Fruit fly (Drosophila melanogaster): Measurements from ENCODE around the gene CG7320.

CG7320 gene

DNA sequence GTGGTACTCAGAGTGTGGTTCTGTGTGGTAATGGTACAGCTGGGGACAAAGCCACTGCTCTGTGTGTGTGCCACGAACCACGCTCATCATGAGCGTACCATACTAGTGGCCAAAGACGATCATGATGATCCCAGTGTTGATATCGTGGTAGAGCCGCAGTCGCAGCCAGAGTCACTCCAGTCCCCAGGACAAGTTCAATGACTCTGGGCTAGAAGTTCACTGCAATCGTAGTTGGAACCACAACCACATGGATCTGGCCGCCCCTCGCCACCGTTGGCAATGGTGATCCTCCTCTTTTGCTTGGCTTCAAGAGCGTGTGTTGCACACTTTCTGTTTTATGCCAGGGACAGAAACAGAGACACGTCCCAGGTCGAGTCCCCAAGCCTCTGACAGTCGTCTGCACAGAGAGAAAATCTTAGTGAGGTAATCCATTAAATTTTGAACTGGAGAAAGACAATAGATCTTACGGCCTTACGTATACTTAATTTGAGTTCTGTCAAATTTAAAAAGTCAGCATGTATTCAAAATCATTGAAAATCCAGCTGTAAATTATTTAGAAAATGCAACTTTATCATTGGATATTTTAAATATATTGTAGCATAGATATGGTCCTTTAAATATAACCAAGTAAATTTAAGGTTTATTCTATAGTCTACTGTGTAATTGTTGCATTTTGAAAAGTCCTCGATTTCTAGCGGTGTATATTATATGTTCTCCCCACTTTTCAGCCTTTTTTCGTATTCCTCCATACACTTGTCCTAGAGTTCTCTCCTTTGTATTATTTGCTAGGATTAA lies 30.8 kb downstream of the CG7320 start:
- no peak for TF ChIP-seq ttk (optimal IDR thresholded peaks at IDR 0.05)
- TF ChIP-seq insv (optimal IDR thresholded peaks at IDR 0.05): no peak
- TF ChIP-seq Sin3A (optimal IDR thresholded peaks at IDR 0.05): no peak
- TF ChIP-seq Myc (optimal IDR thresholded peaks at IDR 0.05): no peak
- TF ChIP-seq h (optimal IDR thresholded peaks at IDR 0.05): no peak
- TF ChIP-seq psq (optimal IDR thresholded peaks at IDR 0.05): no peak

- TF ChIP-seq Sin3A (optimal IDR thresholded peaks at IDR 0.05) (no peak), Myc (optimal IDR thresholded peaks at IDR 0.05) (no peak), psq (optimal IDR thresholded peaks at IDR 0.05) (no peak), insv (optimal IDR thresholded peaks at IDR 0.05) (no peak), ttk (optimal IDR thresholded peaks at IDR 0.05) (no peak), h (optimal IDR thresholded peaks at IDR 0.05) (no peak)
These were observed 31.9 kb downstream of the CG7320 start for dm6 chr3L:18232984-18233738.

DNA sequence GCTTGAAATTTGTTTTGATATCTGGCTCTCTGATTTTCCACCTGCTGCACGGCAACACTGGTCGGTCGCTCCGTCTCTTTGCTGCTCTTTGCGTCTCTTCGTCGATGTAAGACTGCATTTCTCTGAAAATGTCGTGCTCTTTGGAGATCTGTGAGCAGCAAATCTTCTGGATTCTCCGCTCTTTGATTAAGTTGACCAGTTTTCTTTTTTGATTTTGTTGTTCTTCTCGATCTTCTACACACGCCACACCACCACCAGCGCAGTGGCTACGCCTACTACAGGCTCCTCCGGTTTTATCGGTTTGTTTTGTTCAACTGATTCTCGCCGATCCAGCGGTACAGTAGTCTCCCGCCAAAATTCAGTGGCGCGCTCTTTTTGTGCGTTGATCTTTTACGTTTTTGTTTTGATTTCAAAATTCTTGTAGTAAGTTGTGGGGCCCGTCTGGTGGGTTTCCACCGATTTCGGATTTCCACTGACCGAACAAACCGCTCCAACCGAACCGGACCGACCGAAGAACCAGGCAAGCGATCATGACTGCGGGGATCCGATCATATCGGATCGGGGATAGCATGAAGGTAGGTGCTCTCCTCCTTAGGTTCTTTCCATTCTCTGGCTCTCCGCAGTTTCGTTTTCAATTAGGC lies 33.0 kb downstream of the CG7320 start:
- TF ChIP-seq h (optimal IDR thresholded peaks at IDR 0.05): no peak
- no peak for TF ChIP-seq Sin3A (optimal IDR thresholded peaks at IDR 0.05)
- no peak for TF ChIP-seq ttk (optimal IDR thresholded peaks at IDR 0.05)
- TF ChIP-seq insv (optimal IDR thresholded peaks at IDR 0.05): no peak
- no peak for TF ChIP-seq Myc (optimal IDR thresholded peaks at IDR 0.05)
- TF ChIP-seq psq (optimal IDR thresholded peaks at IDR 0.05): no peak

dm6 chr3L:18235379-18235778 lies 34.1 kb downstream of the CG7320 start:
- no peak for TF ChIP-seq h (optimal IDR thresholded peaks at IDR 0.05)
- TF ChIP-seq Myc (optimal IDR thresholded peaks at IDR 0.05): no peak
- TF ChIP-seq insv (optimal IDR thresholded peaks at IDR 0.05): no peak
- no peak for TF ChIP-seq ttk (optimal IDR thresholded peaks at IDR 0.05)
- no peak for TF ChIP-seq psq (optimal IDR thresholded peaks at IDR 0.05)
- TF ChIP-seq Sin3A (optimal IDR thresholded peaks at IDR 0.05): no peak

DNA sequence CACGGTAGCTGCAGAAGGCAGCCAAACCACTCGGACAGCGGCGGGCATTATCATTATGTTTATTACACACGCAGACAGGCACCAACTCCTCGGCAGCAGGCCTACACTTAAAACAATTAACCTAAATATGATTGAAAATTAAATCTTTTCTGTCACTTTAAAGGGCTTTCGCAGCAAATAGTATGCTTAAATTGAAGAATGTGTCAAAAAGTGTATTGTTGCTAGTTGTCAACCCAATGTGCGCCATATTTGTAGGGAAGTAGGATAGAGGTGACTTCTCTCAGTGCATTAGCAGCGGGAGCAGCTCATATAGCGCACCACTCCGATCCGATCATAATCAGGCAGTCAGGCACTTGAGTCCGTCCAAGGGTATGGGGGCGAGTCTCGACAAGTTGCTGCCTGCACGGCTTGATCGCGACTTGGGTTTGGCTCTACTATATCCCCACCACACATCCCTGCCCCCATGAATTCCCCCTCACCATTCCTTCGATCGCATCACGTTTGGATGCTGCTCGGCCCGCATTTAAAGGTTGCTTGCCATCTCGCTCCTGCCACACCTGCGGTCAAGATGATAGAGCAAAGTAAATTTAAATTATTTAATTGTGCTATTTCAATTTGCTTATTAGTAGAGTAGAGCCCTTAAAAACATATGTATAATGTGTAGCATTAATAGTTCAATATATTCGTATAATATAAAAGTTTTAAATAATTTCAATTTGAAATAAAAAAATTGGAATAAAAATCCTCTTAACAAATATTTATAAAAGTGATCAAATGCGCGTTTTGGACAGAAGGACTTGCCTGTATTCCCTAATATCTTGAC lies 34.7 kb downstream of the CG7320 start:
- TF ChIP-seq psq (optimal IDR thresholded peaks at IDR 0.05): no peak
- no peak for TF ChIP-seq ttk (optimal IDR thresholded peaks at IDR 0.05)
- TF ChIP-seq h (optimal IDR thresholded peaks at IDR 0.05): no peak
- no peak for TF ChIP-seq insv (optimal IDR thresholded peaks at IDR 0.05)
- TF ChIP-seq Sin3A (optimal IDR thresholded peaks at IDR 0.05): no peak
- TF ChIP-seq Myc (optimal IDR thresholded peaks at IDR 0.05): no peak

- no peak for TF ChIP-seq Sin3A (optimal IDR thresholded peaks at IDR 0.05)
- no peak for TF ChIP-seq ttk (optimal IDR thresholded peaks at IDR 0.05)
- no peak for TF ChIP-seq insv (optimal IDR thresholded peaks at IDR 0.05)
- TF ChIP-seq psq (optimal IDR thresholded peaks at IDR 0.05): no peak
- no peak for TF ChIP-seq Myc (optimal IDR thresholded peaks at IDR 0.05)
- no peak for TF ChIP-seq h (optimal IDR thresholded peaks at IDR 0.05)
These were observed 35.3 kb downstream of the CG7320 start for dm6 chr3L:18236648-18236980.

DNA sequence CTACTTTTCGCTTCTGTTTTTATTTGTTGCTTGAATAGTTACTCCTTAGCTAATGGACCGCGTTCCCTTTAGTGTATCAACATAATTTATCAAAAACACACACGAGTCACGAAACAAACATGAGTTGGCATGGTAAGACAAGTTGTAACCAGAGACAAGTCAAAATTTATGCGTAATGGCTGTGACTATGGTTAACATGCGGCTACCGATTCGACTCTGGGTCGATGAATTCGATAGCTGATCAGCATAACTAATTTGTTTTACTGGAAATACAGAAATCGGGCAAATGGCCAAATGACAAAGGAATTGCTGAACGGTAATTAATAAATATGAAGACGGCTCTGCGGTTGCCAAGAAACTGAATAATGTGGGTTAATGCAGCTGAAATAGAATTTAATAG lies 36.5 kb downstream of the CG7320 start:
- TF ChIP-seq ttk (optimal IDR thresholded peaks at IDR 0.05): no peak
- TF ChIP-seq insv (optimal IDR thresholded peaks at IDR 0.05): no peak
- no peak for TF ChIP-seq Myc (optimal IDR thresholded peaks at IDR 0.05)
- no peak for TF ChIP-seq Sin3A (optimal IDR thresholded peaks at IDR 0.05)
- TF ChIP-seq psq (optimal IDR thresholded peaks at IDR 0.05): no peak
- TF ChIP-seq h (optimal IDR thresholded peaks at IDR 0.05): no peak

DNA sequence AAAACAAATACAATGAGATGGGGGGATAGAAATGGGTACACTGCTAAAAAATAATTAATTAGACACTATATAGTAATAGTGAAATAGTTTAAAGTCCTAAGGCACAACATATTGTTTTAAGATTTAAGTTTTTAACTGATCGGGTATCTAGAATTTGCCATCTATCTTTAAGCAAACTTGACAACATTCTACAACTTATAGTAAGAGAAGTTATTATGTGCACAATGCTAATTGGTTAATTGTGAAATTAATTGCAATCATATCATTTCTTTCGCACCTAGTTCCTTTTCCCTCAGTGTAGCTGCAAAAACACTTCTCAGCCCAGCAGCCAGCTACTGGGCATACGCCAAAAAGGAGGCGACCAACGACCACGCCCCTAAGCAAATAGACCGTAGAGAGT lies 37.3 kb downstream of the CG7320 start:
- TF ChIP-seq Sin3A (optimal IDR thresholded peaks at IDR 0.05) (no peak), Myc (optimal IDR thresholded peaks at IDR 0.05) (no peak), h (optimal IDR thresholded peaks at IDR 0.05) (no peak), ttk (optimal IDR thresholded peaks at IDR 0.05) (no peak)

dm6 chr3L:18239036-18239940 lies 38.0 kb downstream of the CG7320 start:
- no peak for TF ChIP-seq Sin3A (optimal IDR thresholded peaks at IDR 0.05)
- TF ChIP-seq psq (optimal IDR thresholded peaks at IDR 0.05): no peak
- no peak for TF ChIP-seq ttk (optimal IDR thresholded peaks at IDR 0.05)
- no peak for TF ChIP-seq insv (optimal IDR thresholded peaks at IDR 0.05)
- TF ChIP-seq h (optimal IDR thresholded peaks at IDR 0.05): no peak
- TF ChIP-seq Myc (optimal IDR thresholded peaks at IDR 0.05): no peak

DNA sequence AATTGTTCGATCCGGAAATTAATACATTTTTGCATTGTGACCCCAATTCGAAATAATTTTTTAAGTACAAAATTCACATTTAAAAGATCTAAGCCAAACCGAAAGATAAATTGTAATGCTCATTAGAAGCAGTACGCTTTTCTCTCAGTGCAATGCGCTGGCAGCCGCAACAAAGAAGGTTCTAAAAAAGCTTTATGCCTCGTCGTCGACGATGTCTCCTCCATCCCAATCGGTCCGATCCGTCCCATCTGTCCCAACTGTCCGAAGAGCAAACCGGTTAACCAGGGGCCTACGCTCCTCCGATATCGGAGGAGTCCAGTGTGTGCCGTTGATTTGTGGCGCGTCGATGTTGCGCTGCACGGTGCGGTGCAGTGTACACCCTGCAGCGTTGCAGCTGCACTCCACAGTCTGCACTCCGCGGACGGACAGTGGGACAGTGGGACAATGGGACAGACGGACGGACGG lies 39.1 kb downstream of the CG7320 start:
- TF ChIP-seq Myc (optimal IDR thresholded peaks at IDR 0.05) (no peak), psq (optimal IDR thresholded peaks at IDR 0.05) (no peak), ttk (optimal IDR thresholded peaks at IDR 0.05) (no peak), Sin3A (optimal IDR thresholded peaks at IDR 0.05) (no peak), h (optimal IDR thresholded peaks at IDR 0.05) (no peak), insv (optimal IDR thresholded peaks at IDR 0.05) (no peak)
